Fruit fly (Drosophila melanogaster) whole organism, prepupa: ENCODE measurements around the gene deltaCOP.

Experiments
- Blimp-1 ChIP-seq: fragments of 200-800 bp; sonication (Bioruptor generic); optimal IDR thresholded peaks from 3 replicates; lab custom pipeline; 2017; ENCODE audit warnings: missing biosample characterization, missing genetic modification characterization, mild to moderate bottlenecking, moderate library complexity, missing genetic modification reagents
- CG10669 ChIP-seq: fragments of 200-800 bp; sonication (Bioruptor generic); optimal IDR thresholded peaks from 3 replicates; lab custom pipeline; 2018; ENCODE audit warnings: missing biosample characterization, mild to moderate bottlenecking, missing genetic modification characterization, moderate library complexity
- CG11294 ChIP-seq: fragments of 200-800 bp; sonication (Bioruptor generic); IDR thresholded peaks from 2 replicates; pipeline ENCODE4 v1.3.6; 2022; ENCODE audit warnings: missing biosample characterization, missing genetic modification characterization
- CG11902 ChIP-seq: fragments of 200-800 bp; sonication (Bioruptor generic); optimal IDR thresholded peaks from 3 replicates; lab custom pipeline; 2016; ENCODE audit warnings: missing biosample characterization, missing genetic modification characterization
- CG1621 ChIP-seq: fragments of 200-800 bp; sonication (Bioruptor generic); optimal IDR thresholded peaks from 3 replicates; lab custom pipeline; 2018; ENCODE audit warnings: missing biosample characterization, mild to moderate bottlenecking, missing genetic modification characterization
- CG16779 ChIP-seq: fragments of 200-800 bp; sonication (Bioruptor generic); optimal IDR thresholded peaks from 3 replicates; lab custom pipeline; 2017; ENCODE audit warnings: missing biosample characterization, mild to moderate bottlenecking, missing genetic modification characterization
- CG3032 ChIP-seq: fragments of 200-800 bp; optimal IDR thresholded peaks from 2 replicates; lab custom pipeline; 2019; ENCODE audit warnings: missing biosample characterization, mild to moderate bottlenecking, missing genetic modification characterization, moderate library complexity
- CG31627 ChIP-seq: fragments of 200-800 bp; sonication (Bioruptor generic); optimal IDR thresholded peaks from 3 replicates; lab custom pipeline; 2016; ENCODE audit warnings: missing biosample characterization, missing genetic modification characterization
- CG34406 ChIP-seq: fragments of 200-800 bp; sonication (Bioruptor generic); optimal IDR thresholded peaks from 3 replicates; lab custom pipeline; 2016; ENCODE audit warnings: missing biosample characterization, missing genetic modification characterization
- CG3919 ChIP-seq: fragments of 200-800 bp; sonication (Bioruptor generic); optimal IDR thresholded peaks from 3 replicates; lab custom pipeline; 2016; ENCODE audit warnings: missing biosample characterization, missing genetic modification characterization
- CG4318 ChIP-seq: fragments of 200-800 bp; sonication (Bioruptor generic); optimal IDR thresholded peaks from 3 replicates; lab custom pipeline; 2017; ENCODE audit warnings: missing biosample characterization, mild to moderate bottlenecking, missing genetic modification characterization
- CG6163 ChIP-seq: fragments of 200-800 bp; sonication (Bioruptor generic); IDR thresholded peaks from 3 replicates; pipeline ENCODE4 v1.3.6; 2022; ENCODE audit warnings: missing biosample characterization, missing genetic modification characterization
- CG6276 ChIP-seq: fragments of 200-800 bp; sonication (Bioruptor generic); optimal IDR thresholded peaks from 2 replicates; lab custom pipeline; 2017; ENCODE audit warnings: missing biosample characterization, mild to moderate bottlenecking, missing genetic modification characterization
- CG7368 ChIP-seq: fragments of 200-800 bp; sonication (Bioruptor generic); optimal IDR thresholded peaks from 3 replicates; lab custom pipeline; 2016; ENCODE audit warnings: missing biosample characterization, missing genetic modification characterization
- CG8632 ChIP-seq: fragments of 200-800 bp; sonication (Bioruptor generic); optimal IDR thresholded peaks from 3 replicates; lab custom pipeline; 2016; ENCODE audit warnings: missing biosample characterization, missing genetic modification characterization
- CG9139 ChIP-seq: fragments of 200-800 bp; sonication (Bioruptor generic); optimal IDR thresholded peaks from 3 replicates; lab custom pipeline; 2017; ENCODE audit warnings: missing biosample characterization, mild to moderate bottlenecking, missing genetic modification characterization
- Eip75B ChIP-seq: fragments of 200-800 bp; sonication (Bioruptor generic); optimal IDR thresholded peaks from 3 replicates; lab custom pipeline; 2016; ENCODE audit warnings: missing biosample characterization, missing genetic modification characterization
- Eip78C ChIP-seq: fragments of 200-800 bp; sonication (Bioruptor generic); peaks from one replicate; lab custom pipeline; 2016; ENCODE audit warnings: missing biosample characterization, missing genetic modification characterization
- Ets21C ChIP-seq: fragments of 200-800 bp; sonication (Bioruptor generic); optimal IDR thresholded peaks from 3 replicates; lab custom pipeline; 2016; ENCODE audit warnings: missing biosample characterization, missing genetic modification characterization
- Hr38 ChIP-seq: sonication (Bioruptor generic); optimal IDR thresholded peaks from 2 replicates; lab custom pipeline; 2016; ENCODE audit warnings: missing biosample characterization, missing genetic modification characterization
- Hr39 ChIP-seq: fragments of 200-800 bp; sonication (Bioruptor generic); optimal IDR thresholded peaks from 2 replicates; lab custom pipeline; 2016; ENCODE audit warnings: missing biosample characterization, missing genetic modification characterization
- Hr4 ChIP-seq: fragments of 200-800 bp; sonication (Bioruptor generic); optimal IDR thresholded peaks from 3 replicates; lab custom pipeline; 2016; ENCODE audit warnings: missing biosample characterization, missing genetic modification characterization
- OdsH ChIP-seq: fragments of 200-800 bp; sonication (Bioruptor generic); optimal IDR thresholded peaks from 3 replicates; lab custom pipeline; 2016; ENCODE audit warnings: missing biosample characterization, missing genetic modification characterization
- Smox ChIP-seq: fragments of 200-800 bp; sonication (Bioruptor generic); optimal IDR thresholded peaks from 3 replicates; lab custom pipeline; 2016; ENCODE audit warnings: missing biosample characterization, missing genetic modification characterization
- Sox102F ChIP-seq: fragments of 200-800 bp; sonication (Bioruptor generic); optimal IDR thresholded peaks from 2 replicates; lab custom pipeline; 2016; ENCODE audit warnings: missing biosample characterization, mild to moderate bottlenecking, missing genetic modification characterization
- Sox14 ChIP-seq: fragments of 200-800 bp; sonication (Bioruptor generic); optimal IDR thresholded peaks from 3 replicates; lab custom pipeline; 2016; ENCODE audit warnings: missing biosample characterization, missing genetic modification characterization
- Sox15 ChIP-seq: fragments of 200-800 bp; sonication (Bioruptor generic); optimal IDR thresholded peaks from 3 replicates; lab custom pipeline; 2016; ENCODE audit warnings: missing biosample characterization, missing genetic modification characterization
- achi ChIP-seq: fragments of 200-800 bp; sonication (Bioruptor generic); optimal IDR thresholded peaks from 3 replicates; lab custom pipeline; 2016; ENCODE audit warnings: missing biosample characterization, missing genetic modification characterization
- acj6 ChIP-seq: fragments of 200-800 bp; sonication (Bioruptor generic); optimal IDR thresholded peaks from 3 replicates; lab custom pipeline; 2016; ENCODE audit warnings: missing biosample characterization, missing genetic modification characterization
- dac ChIP-seq: fragments of 200-800 bp; sonication (Bioruptor generic); optimal IDR thresholded peaks from 2 replicates; lab custom pipeline; 2017; ENCODE audit warnings: missing biosample characterization, mild to moderate bottlenecking, missing genetic modification characterization
- dsx ChIP-seq: fragments of 200-800 bp; optimal IDR thresholded peaks from 3 replicates; lab custom pipeline; 2019; ENCODE audit warnings: missing biosample characterization, mild to moderate bottlenecking, missing genetic modification characterization, moderate library complexity; ENCODE audit not compliant: poor library complexity, severe bottlenecking
- eg ChIP-seq: fragments of 200-800 bp; sonication (Bioruptor generic); IDR thresholded peaks from 3 replicates; pipeline ENCODE4 v1.3.6; 2022; ENCODE audit warnings: missing biosample characterization, missing genetic modification characterization
- esn ChIP-seq: fragments of 200-800 bp; sonication (Bioruptor generic); optimal IDR thresholded peaks from 2 replicates; lab custom pipeline; 2016; ENCODE audit warnings: missing biosample characterization, mild to moderate bottlenecking, missing genetic modification characterization, moderate library complexity
- fd59A ChIP-seq: fragments of 200-800 bp; sonication (Bioruptor generic); optimal IDR thresholded peaks from 2 replicates; lab custom pipeline; 2017; ENCODE audit warnings: missing biosample characterization, mild to moderate bottlenecking, missing genetic modification characterization, missing genetic modification reagents
- fd85E ChIP-seq: fragments of 200-800 bp; sonication (Bioruptor generic); optimal IDR thresholded peaks from 3 replicates; lab custom pipeline; 2016; ENCODE audit warnings: missing biosample characterization, missing genetic modification characterization
- fkh ChIP-seq: fragments of 200-800 bp; sonication (Bioruptor generic); optimal IDR thresholded peaks from 3 replicates; lab custom pipeline; 2017; ENCODE audit warnings: missing biosample characterization, mild to moderate bottlenecking, missing genetic modification characterization, moderate library complexity
- net ChIP-seq: fragments of 200-800 bp; sonication (Bioruptor generic); optimal IDR thresholded peaks from 3 replicates; lab custom pipeline; 2016; ENCODE audit warnings: missing biosample characterization, missing genetic modification characterization
- pdm3 ChIP-seq: fragments of 200-800 bp; sonication (Bioruptor generic); optimal IDR thresholded peaks from 3 replicates; lab custom pipeline; 2016; ENCODE audit warnings: missing biosample characterization, missing genetic modification characterization
- spab ChIP-seq: fragments of 200-800 bp; sonication (Bioruptor generic); optimal IDR thresholded peaks from 2 replicates; lab custom pipeline; 2017; ENCODE audit warnings: missing biosample characterization, mild to moderate bottlenecking, missing genetic modification characterization, missing genetic modification reagents
- ss ChIP-seq, 2 experiments: fragments of 200-800 bp; sonication (Bioruptor generic); optimal IDR thresholded peaks; 2 replicates in 1 of 2; 3 replicates in 1 of 2; lab custom pipeline; 2017 to 2018; ENCODE audit warnings: mild to moderate bottlenecking in 2 of 2, missing biosample characterization in 2 of 2, missing genetic modification characterization in 2 of 2, moderate library complexity in 1 of 2
- svp ChIP-seq: fragments of 200-800 bp; sonication (Bioruptor generic); peaks from one replicate; lab custom pipeline; 2016; ENCODE audit warnings: missing biosample characterization, missing genetic modification characterization
- topi ChIP-seq: fragments of 200-800 bp; sonication (Bioruptor generic); optimal IDR thresholded peaks from 3 replicates; lab custom pipeline; 2016; ENCODE audit warnings: missing biosample characterization, missing genetic modification characterization
- vri ChIP-seq: fragments of 200-800 bp; sonication (Bioruptor generic); optimal IDR thresholded peaks from 3 replicates; lab custom pipeline; 2016; ENCODE audit warnings: missing biosample characterization, mild to moderate bottlenecking, missing genetic modification characterization

The deltaCOP gene

DNA sequence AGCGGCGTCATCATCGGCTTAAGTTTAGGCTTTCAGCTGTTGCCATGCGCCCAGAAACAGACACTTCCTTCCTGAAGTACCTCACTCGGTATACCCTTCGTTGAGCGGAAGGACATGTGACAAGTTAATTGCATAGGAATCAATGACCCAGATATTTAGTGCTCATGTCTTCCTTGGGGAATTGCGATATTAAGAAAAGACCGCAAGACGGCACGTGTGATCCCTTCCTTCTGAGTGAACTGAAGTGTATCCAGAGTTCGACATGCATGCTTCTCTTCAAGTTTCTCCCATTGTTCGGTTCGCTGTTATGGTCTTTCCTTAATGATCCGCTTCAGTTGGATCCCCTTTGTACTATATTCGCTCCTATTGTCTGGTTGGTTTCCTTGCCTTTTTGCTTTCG is 21.1 kb downstream of the deltaCOP start (continued):
- TF ChIP-seq Smox (peak; percentile 83), esn (GFP tag; lab: Kevin White, UChicago) (peak; percentile 88), CG3032 (tag; lab: Kevin White, UChicago) (peak; percentile 83), achi (GFP tag; lab: Kevin White, UChicago) (peak; percentile 83), acj6 (peak; percentile 86), CG8632 (peak; percentile 86), Hr38 (GFP tag; lab: Kevin White, UChicago) (no peak), svp (peak; percentile 93), CG11294 (GFP tag; lab: Robert Waterston, UW) (peak; percentile 9; the same call in 1 of the 2 replicates), CG11902 (GFP tag; lab: Kevin White, UChicago) (peak; percentile 80), CG31627 (GFP tag; lab: Kevin White, UChicago) (peak; percentile 88), CG6163 (GFP tag; lab: Robert Waterston, UW) (peak; percentile 87), CG9139 (peak; percentile 86), eg (GFP tag; lab: Robert Waterston, UW) (0 out of 3 replicates have a peak, but pooled peaks have one; percentile 29), Eip78C (GFP tag; lab: Kevin White, UChicago) (peak; percentile 97), Sox102F (GFP tag; lab: Kevin White, UChicago) (peak; percentile 88), Hr39 (GFP tag; lab: Kevin White, UChicago) (peak; percentile 90), ss (GFP tag; optimal IDR thresholded peaks at IDR 0.05; lab: Kevin White, UChicago) (peak; percentile 86 to 88), CG3919 (GFP tag; lab: Kevin White, UChicago) (peak; percentile 87), fd59A (GFP tag; lab: Kevin White, UChicago) (peak; percentile 80), CG10669 (GFP tag; lab: Kevin White, UChicago) (peak; percentile 88), Hr4 (peak; percentile 55), CG16779 (tag; lab: Kevin White, UChicago) (peak; percentile 59), dac (peak; percentile 40), Sox15 (GFP tag; lab: Kevin White, UChicago) (peak; percentile 81), topi (peak; percentile 91), vri (GFP tag; lab: Kevin White, UChicago) (peak; percentile 65), CG34406 (peak; percentile 82), CG6276 (peak; percentile 42), CG4318 (GFP tag; lab: Kevin White, UChicago) (peak; percentile 36), Eip75B (GFP tag; lab: Kevin White, UChicago) (peak; percentile 90), Sox14 (GFP tag; lab: Kevin White, UChicago) (peak; percentile 93), fd85E (GFP tag; lab: Kevin White, UChicago) (peak; percentile 45), dsx (GFP tag; lab: Kevin White, UChicago) (peak; percentile 85), CG7368 (peak; percentile 89), spab (GFP tag; lab: Kevin White, UChicago) (peak; percentile 78), pdm3 (GFP tag; lab: Kevin White, UChicago) (peak; percentile 86), net (GFP tag; lab: Kevin White, UChicago) (peak; percentile 78), CG1621 (tag; lab: Kevin White, UChicago) (peak; percentile 88), OdsH (peak; percentile 80), fkh (GFP tag; lab: Kevin White, UChicago) (no peak)
- TF ChIP-seq, all 60 proteins: peak for 58

DNA sequence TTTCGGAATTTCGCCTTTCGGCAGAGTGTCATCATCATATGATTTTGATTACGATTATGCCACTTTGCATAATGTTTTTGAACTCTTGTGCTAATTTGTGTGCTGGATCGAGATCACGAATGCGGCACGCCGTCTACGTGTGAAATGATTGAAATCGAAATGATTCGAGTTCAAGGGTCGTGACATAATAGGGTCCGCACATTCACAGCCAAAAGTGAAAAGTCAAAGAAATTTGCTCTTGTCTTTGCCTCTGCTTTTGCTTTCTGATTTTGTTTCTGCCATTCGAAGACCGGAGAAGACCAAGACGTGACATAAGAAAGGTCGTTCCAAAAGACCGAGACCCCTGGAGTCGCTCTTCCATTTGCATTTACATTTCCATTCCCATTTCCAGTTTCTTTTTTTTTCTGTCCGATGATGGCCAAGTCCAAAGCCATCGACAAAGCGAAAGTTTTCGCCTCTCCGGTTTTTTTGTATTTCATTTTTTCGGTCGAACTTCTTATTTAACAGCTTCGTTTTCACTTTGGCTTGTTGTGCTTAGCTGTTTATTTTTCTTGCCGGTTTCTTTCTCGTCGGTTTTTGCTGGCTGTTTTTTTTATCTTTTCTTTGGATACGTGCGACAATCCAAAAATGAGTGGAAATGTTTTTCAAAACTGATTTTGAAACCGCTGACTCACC is 26.8 kb downstream of the deltaCOP start:
- no peak for TF ChIP-seq Ets21C
- TF ChIP-seq CG6163 (GFP tag; lab: Robert Waterston, UW) = no peak
- peak; percentile 4 for TF ChIP-seq svp
- no peak for TF ChIP-seq ss (GFP tag; optimal IDR thresholded peaks at IDR 0.05; lab: Kevin White, UChicago)
- TF ChIP-seq Blimp-1 (GFP tag; lab: Kevin White, UChicago) = peak; percentile 71
- TF ChIP-seq CG11294 (GFP tag; lab: Robert Waterston, UW) = no peak
- TF ChIP-seq CG6276 = no peak
